Fruit fly (Drosophila melanogaster) whole organism, embryonic: ENCODE results near the gene Usp30.

Experiments used
- CG10462 ChIP-seq: fragments of 200-800 bp; sonication (Bioruptor generic); optimal IDR thresholded peaks from 2 replicates; lab custom pipeline; 2016; ENCODE audit warnings: missing biosample characterization, missing genetic modification characterization
- CG12071 ChIP-seq: fragments of 200-800 bp; sonication (Bioruptor generic); optimal IDR thresholded peaks from 3 replicates; lab custom pipeline; 2018; ENCODE audit warnings: missing biosample characterization, mild to moderate bottlenecking, missing genetic modification characterization
- CG12769 ChIP-seq: fragments of 200-800 bp; sonication (Bioruptor generic); optimal IDR thresholded peaks from 2 replicates; lab custom pipeline; 2019; ENCODE audit warnings: missing biosample characterization, mild to moderate bottlenecking, missing genetic modification characterization, moderate library complexity
- CG14965 ChIP-seq: fragments of 200-800 bp; sonication (Bioruptor generic); optimal IDR thresholded peaks from 2 replicates; lab custom pipeline; 2016; ENCODE audit warnings: missing biosample characterization, missing genetic modification characterization, borderline replicate concordance
- CG1603 ChIP-seq: fragments of 200-800 bp; sonication (Bioruptor generic); optimal IDR thresholded peaks from 2 replicates; lab custom pipeline; 2019; ENCODE audit warnings: missing biosample characterization, mild to moderate bottlenecking, missing genetic modification characterization, moderate library complexity
- CG17568 ChIP-seq: fragments of 200-800 bp; sonication (Bioruptor generic); optimal IDR thresholded peaks from 2 replicates; lab custom pipeline; 2018; ENCODE audit warnings: missing biosample characterization, mild to moderate bottlenecking, missing genetic modification characterization, moderate library complexity
- CG18764 ChIP-seq: fragments of 200-800 bp; sonication (Bioruptor generic); optimal IDR thresholded peaks from 3 replicates; lab custom pipeline; 2016; ENCODE audit warnings: missing biosample characterization, missing genetic modification characterization
- CG2712 ChIP-seq: fragments of 200-800 bp; optimal IDR thresholded peaks from 3 replicates; lab custom pipeline; 2019; ENCODE audit warnings: missing biosample characterization, mild to moderate bottlenecking, missing genetic modification characterization, moderate library complexity
- CG31365 ChIP-seq: fragments of 200-800 bp; sonication (Bioruptor generic); optimal IDR thresholded peaks from 2 replicates; lab custom pipeline; 2018; ENCODE audit warnings: missing biosample characterization, mild to moderate bottlenecking, missing genetic modification characterization
- CG3281 ChIP-seq: fragments of 200-800 bp; sonication (Bioruptor generic); optimal IDR thresholded peaks from 3 replicates; lab custom pipeline; 2017; ENCODE audit warnings: missing biosample characterization, mild to moderate bottlenecking, missing genetic modification characterization
- CG33213 ChIP-seq: fragments of 200-800 bp; sonication (Bioruptor generic); optimal IDR thresholded peaks from 3 replicates; lab custom pipeline; 2016; ENCODE audit warnings: missing biosample characterization, missing genetic modification characterization
- CG4328 ChIP-seq: fragments of 200-800 bp; sonication (Bioruptor generic); optimal IDR thresholded peaks from 3 replicates; lab custom pipeline; 2017; ENCODE audit warnings: missing biosample characterization, missing genetic modification reagents, missing genetic modification characterization
- CG4424 ChIP-seq: fragments of 200-800 bp; sonication (Bioruptor generic); optimal IDR thresholded peaks from 3 replicates; lab custom pipeline; 2016; ENCODE audit warnings: missing biosample characterization, missing genetic modification characterization
- CG7271 ChIP-seq: fragments of 200-800 bp; sonication (Bioruptor generic); optimal IDR thresholded peaks from 2 replicates; lab custom pipeline; 2018; ENCODE audit warnings: missing biosample characterization, mild to moderate bottlenecking, missing genetic modification characterization, moderate library complexity
- CG7987 ChIP-seq: fragments of 200-800 bp; sonication (Bioruptor generic); optimal IDR thresholded peaks from 2 replicates; lab custom pipeline; 2018; ENCODE audit warnings: missing biosample characterization, mild to moderate bottlenecking, missing genetic modification characterization, moderate library complexity
- D ChIP-seq, 2 experiments: fragments of 200-800 bp in 1 of 2; fragments of >200 bp in 1 of 2; sonication (Bioruptor generic) in 1 of 2; optimal IDR thresholded peaks; 2 replicates in 1 of 2; 3 replicates in 1 of 2; lab custom pipeline; 2017; ENCODE audit warnings: mild to moderate bottlenecking in 1 of 2, missing biosample characterization in 1 of 2, missing genetic modification characterization in 1 of 2, missing genetic modification reagents in 1 of 2
- Doc2 ChIP-seq: fragments of 200-800 bp; sonication (Bioruptor generic); IDR thresholded peaks from 2 replicates; pipeline ENCODE4 v1.3.6; 2022; ENCODE audit warnings: missing biosample characterization, missing genetic modification characterization
- H2.0 ChIP-seq: fragments of 200-800 bp; sonication (Bioruptor generic); IDR thresholded peaks from 2 replicates; pipeline ENCODE4 v1.3.6; 2022; ENCODE audit warnings: missing biosample characterization, missing genetic modification characterization
- HmgD ChIP-seq: fragments of 200-800 bp; sonication (Bioruptor generic); optimal IDR thresholded peaks from 3 replicates; lab custom pipeline; 2016; ENCODE audit warnings: missing biosample characterization, missing genetic modification characterization
- Hr78 ChIP-seq, 2 experiments: fragments of 200-800 bp in 1 of 2; fragments of >200 bp in 1 of 2; sonication (Bioruptor generic) in 1 of 2; optimal IDR thresholded peaks; 2 replicates each; lab custom pipeline; 2017 to 2019; ENCODE audit warnings: missing biosample characterization in 2 of 2, missing genetic modification characterization in 2 of 2, mild to moderate bottlenecking in 1 of 2, moderate library complexity in 1 of 2
- Meics ChIP-seq: fragments of 200-800 bp; sonication (Bioruptor generic); optimal IDR thresholded peaks from 2 replicates; lab custom pipeline; 2017; ENCODE audit warnings: missing biosample characterization, mild to moderate bottlenecking, missing genetic modification characterization
- Nf-YA ChIP-seq: fragments of 200-800 bp; sonication (Bioruptor generic); IDR thresholded peaks from 2 replicates; pipeline ENCODE4 v1.3.6; 2022; ENCODE audit warnings: missing biosample characterization, missing genetic modification characterization
- Nf-YB ChIP-seq: fragments of 200-800 bp; sonication (Bioruptor generic); optimal IDR thresholded peaks from 3 replicates; lab custom pipeline; 2019; ENCODE audit warnings: missing biosample characterization, mild to moderate bottlenecking, missing genetic modification characterization, moderate library complexity
- Optix ChIP-seq: fragments of 200-800 bp; sonication (Bioruptor generic); IDR thresholded peaks from 3 replicates; pipeline ENCODE4 v1.3.6; 2022; ENCODE audit warnings: missing biosample characterization, missing genetic modification characterization
- TFAM ChIP-seq: fragments of 200-800 bp; sonication (Bioruptor generic); optimal IDR thresholded peaks from 2 replicates; lab custom pipeline; 2017; ENCODE audit warnings: missing biosample characterization, missing genetic modification characterization, inconsistent platforms
- Vsx1 ChIP-seq: fragments of 200-800 bp; sonication (Bioruptor generic); optimal IDR thresholded peaks from 2 replicates; lab custom pipeline; 2017; ENCODE audit warnings: missing biosample characterization, mild to moderate bottlenecking, missing genetic modification characterization, missing genetic modification reagents
- Xbp1 ChIP-seq: fragments of 200-800 bp; sonication (Bioruptor generic); optimal IDR thresholded peaks from 3 replicates; lab custom pipeline; 2016; ENCODE audit warnings: missing biosample characterization, mild to moderate bottlenecking, missing genetic modification characterization
- YL-1 ChIP-seq: fragments of 200-800 bp; sonication (Bioruptor generic); optimal IDR thresholded peaks from 3 replicates; lab custom pipeline; 2017; ENCODE audit warnings: missing biosample characterization, mild to moderate bottlenecking, missing genetic modification characterization
- ase ChIP-seq: fragments of 200-800 bp; sonication (Bioruptor generic); IDR thresholded peaks from 3 replicates; pipeline ENCODE4 v1.3.6; 2022; ENCODE audit warnings: missing biosample characterization, missing genetic modification characterization
- ash1 ChIP-seq: fragments of 200-800 bp; sonication (Bioruptor generic); optimal IDR thresholded peaks from 2 replicates; lab custom pipeline; 2018; ENCODE audit warnings: missing biosample characterization, mild to moderate bottlenecking, missing genetic modification characterization
- btn ChIP-seq: fragments of 200-800 bp; sonication (Bioruptor generic); optimal IDR thresholded peaks from 2 replicates; lab custom pipeline; 2016; ENCODE audit warnings: missing biosample characterization, missing genetic modification characterization
- ewg ChIP-seq: fragments of 200-800 bp; sonication (Bioruptor generic); optimal IDR thresholded peaks from 3 replicates; lab custom pipeline; 2017; ENCODE audit warnings: mild to moderate bottlenecking, missing biosample characterization, missing genetic modification reagents, missing genetic modification characterization
- ftz-f1 ChIP-seq: fragments of 200-800 bp; sonication (Bioruptor generic); optimal IDR thresholded peaks from 2 replicates; lab custom pipeline; 2016; ENCODE audit warnings: missing biosample characterization, missing genetic modification characterization
- gcm ChIP-seq: fragments of 200-800 bp; sonication (Bioruptor generic); optimal IDR thresholded peaks from 2 replicates; lab custom pipeline; 2019; ENCODE audit warnings: missing biosample characterization, mild to moderate bottlenecking, missing genetic modification characterization, moderate library complexity
- gcm2 ChIP-seq: fragments of 200-800 bp; sonication (Bioruptor generic); optimal IDR thresholded peaks from 2 replicates; lab custom pipeline; 2016; ENCODE audit warnings: missing biosample characterization, missing genetic modification characterization
- h ChIP-seq: fragments of >200 bp; optimal IDR thresholded peaks from 2 replicates; lab custom pipeline; 2017
- jigr1 ChIP-seq: fragments of 200-800 bp; sonication (Bioruptor generic); IDR thresholded peaks from 3 replicates; pipeline ENCODE4 v1.3.6; 2022; ENCODE audit warnings: missing biosample characterization, missing genetic modification characterization
- knrl ChIP-seq: fragments of 200-800 bp; sonication (Bioruptor generic); IDR thresholded peaks from 3 replicates; pipeline ENCODE4 v1.3.6; 2022; ENCODE audit warnings: missing biosample characterization, missing genetic modification characterization; ENCODE audit not compliant: partially characterized antibody
- lov ChIP-seq, 2 experiments: fragments of 200-800 bp in 1 of 2; fragments of >200 bp in 1 of 2; sonication (Bioruptor generic) in 1 of 2; IDR thresholded peaks in 1 of 2; optimal IDR thresholded peaks in 1 of 2; 2 replicates in 1 of 2; 3 replicates in 1 of 2; pipeline versions ENCODE4 v1.3.6 to Lab custom; 2017 to 2022; ENCODE audit warnings: missing biosample characterization in 1 of 2, missing genetic modification characterization in 1 of 2
- pan ChIP-seq, 4 experiments: fragments of >200 bp in 3 of 4; fragments of 200-800 bp in 1 of 4; sonication (Bioruptor generic) in 1 of 4; optimal IDR thresholded peaks in 3 of 4; IDR thresholded peaks in 1 of 4; 2 replicates each; pipeline versions ENCODE4 v1.3.6 to Lab custom; 2017 to 2022; ENCODE audit warnings: missing biosample characterization in 2 of 4, missing genetic modification characterization in 2 of 4, mixed read lengths in 1 of 4
- peb ChIP-seq: fragments of 200-800 bp; sonication (Bioruptor generic); IDR thresholded peaks from 2 replicates; pipeline ENCODE4 v1.3.6; 2022; ENCODE audit warnings: missing biosample characterization, missing genetic modification characterization
- row ChIP-seq: fragments of 200-800 bp; sonication (Bioruptor generic); IDR thresholded peaks from 3 replicates; pipeline ENCODE4 v1.3.6; 2022; ENCODE audit warnings: missing biosample characterization, missing genetic modification characterization
- sens-2 ChIP-seq: fragments of 200-800 bp; sonication (Bioruptor generic); IDR thresholded peaks from 2 replicates; pipeline ENCODE4 v1.3.6; 2022; ENCODE audit warnings: missing biosample characterization, missing genetic modification characterization
- tin ChIP-seq: fragments of 200-800 bp; sonication (Bioruptor generic); optimal IDR thresholded peaks from 3 replicates; lab custom pipeline; 2016; ENCODE audit warnings: missing biosample characterization, missing genetic modification characterization
- trh ChIP-seq: fragments of 200-800 bp; sonication (Bioruptor generic); optimal IDR thresholded peaks from 2 replicates; lab custom pipeline; 2016; ENCODE audit warnings: missing biosample characterization, missing genetic modification characterization
- unpg ChIP-seq: fragments of 200-800 bp; sonication (Bioruptor generic); optimal IDR thresholded peaks from 3 replicates; lab custom pipeline; 2018; ENCODE audit warnings: missing biosample characterization, mild to moderate bottlenecking, missing genetic modification characterization, moderate library complexity

Gene Usp30

dm6 chrX:5900146-5901093 is 20.8 kb upstream of the Usp30 start, which contains the start of gene Act5C (continued):
- peak; percentile 94 for TF ChIP-seq CG12071
- peak; percentile 91 for TF ChIP-seq HmgD (GFP tag; lab: Kevin White, UChicago)
- peak; percentile 96 for TF ChIP-seq CG2712 (tag; lab: Kevin White, UChicago)
- peak; percentile 93 for TF ChIP-seq gcm (GFP tag; lab: Kevin White, UChicago)
- TF ChIP-seq Nf-YA (GFP tag; lab: Robert Waterston, UW), result peak; percentile 86
- peak; percentile 57 for TF ChIP-seq YL-1 (GFP tag; lab: Kevin White, UChicago)
- peak; percentile 94 for TF ChIP-seq tin (GFP tag; lab: Kevin White, UChicago)
- TF ChIP-seq H2.0 (GFP tag; lab: Robert Waterston, UW), result peak; percentile 94
- peak; percentile 98 for TF ChIP-seq ewg (GFP tag; lab: Kevin White, UChicago)
- TF ChIP-seq D (optimal IDR thresholded peaks at IDR 0.05; lab: Kevin White, UChicago), result no peak
- TF ChIP-seq D (GFP tag; optimal IDR thresholded peaks at IDR 0.05; lab: Kevin White, UChicago), result peak; percentile 94
- TF ChIP-seq trh (GFP tag; lab: Kevin White, UChicago), result peak; percentile 73
- peak; percentile 87 for TF ChIP-seq ase (GFP tag; lab: Robert Waterston, UW)
- TF ChIP-seq CG18764, result peak; percentile 87
- peak; percentile 11 for TF ChIP-seq ftz-f1
- peak; percentile 79 for TF ChIP-seq CG7987
- peak; percentile 59 for TF ChIP-seq CG4328 (GFP tag; lab: Kevin White, UChicago)
- TF ChIP-seq sens-2 (GFP tag; lab: Robert Waterston, UW), result peak; percentile 87
- TF ChIP-seq btn (GFP tag; lab: Kevin White, UChicago), result peak; percentile 92
- peak; percentile 90 for TF ChIP-seq gcm2 (GFP tag; lab: Kevin White, UChicago)
- TF ChIP-seq ash1 (GFP tag; lab: Kevin White, UChicago), result peak; percentile 9
- TF ChIP-seq h (lab: Kevin White, UChicago), result no peak
- TF ChIP-seq Nf-YB (GFP tag; lab: Kevin White, UChicago), result peak; percentile 81
- peak; percentile 81 for TF ChIP-seq Vsx1 (GFP tag; lab: Kevin White, UChicago)
- TF ChIP-seq Hr78 (GFP tag; optimal IDR thresholded peaks at IDR 0.05; lab: Kevin White, UChicago), result peak in 1 of 2 experiments; percentile 71
- TF ChIP-seq Doc2, result no peak
- peak; percentile 83 for TF ChIP-seq peb (GFP tag; lab: Robert Waterston, UW)
- TF ChIP-seq pan (optimal IDR thresholded peaks at IDR 0.05; lab: Kevin White, UChicago), result no peak
- peak in 1 of 2 experiments; percentile 91 for TF ChIP-seq pan (GFP tag; optimal IDR thresholded peaks at IDR 0.05 in 1 of 2, IDR thresholded peaks at IDR 0.05 in 1 of 2)
- no peak for TF ChIP-seq knrl (GFP tag; lab: Robert Waterston, UW)
- peak; percentile 96 for TF ChIP-seq unpg (GFP tag; lab: Kevin White, UChicago)
- peak; percentile 95 for TF ChIP-seq row (GFP tag; lab: Robert Waterston, UW)
- TF ChIP-seq Meics, result peak; percentile 93
- peak; percentile 79 for TF ChIP-seq jigr1 (GFP tag; lab: Robert Waterston, UW)
- peak; percentile 84 for TF ChIP-seq CG7271
- peak; percentile 75 for TF ChIP-seq TFAM (GFP tag; lab: Kevin White, UChicago)
- TF ChIP-seq CG31365 (tag; lab: Kevin White, UChicago), result peak; percentile 86
- TF ChIP-seq CG1603 (tag; lab: Kevin White, UChicago), result peak; percentile 98
- TF ChIP-seq CG4424 (GFP tag; lab: Kevin White, UChicago), result peak; percentile 92
- peak; percentile 74 for TF ChIP-seq CG14965 (GFP tag; lab: Kevin White, UChicago)
- TF ChIP-seq Xbp1 (GFP tag; lab: Kevin White, UChicago), result peak; percentile 94
- peak; percentile 91 for TF ChIP-seq CG3281 (GFP tag; lab: Kevin White, UChicago)
- peak; percentile 95 for TF ChIP-seq CG33213 (GFP tag; lab: Kevin White, UChicago)
- TF ChIP-seq CG12769 (tag; lab: Kevin White, UChicago), result peak; percentile 98
- peak; percentile 92 for TF ChIP-seq Optix (GFP tag; lab: Robert Waterston, UW)
- TF ChIP-seq lov (optimal IDR thresholded peaks at IDR 0.05; lab: Kevin White, UChicago), result no peak
- TF ChIP-seq lov (GFP tag; IDR thresholded peaks at IDR 0.05; lab: Robert Waterston, UW), result peak; percentile 94
- peak; percentile 92 for TF ChIP-seq CG10462
- peak; percentile 87 for TF ChIP-seq CG17568
